Fruit fly (Drosophila melanogaster) whole organism: Measurements from ENCODE around the gene CG46280.

Experiments
- CG8478 ChIP-seq: fragments of >200 bp; optimal IDR thresholded peaks from 2 replicates; lab custom pipeline; 2018; ENCODE audit warnings: inconsistent platforms
- Dll ChIP-seq: fragments of >200 bp; optimal IDR thresholded peaks from 2 replicates; lab custom pipeline; 2017
- EcR ChIP-seq, 2 experiments: fragments of >200 bp; optimal IDR thresholded peaks; 2 replicates each; lab custom pipeline; 2017; ENCODE audit warnings: missing biosample characterization in 2 of 2, missing genetic modification characterization in 2 of 2, missing genetic modification reagents in 2 of 2
- pan ChIP-seq: fragments of >200 bp; optimal IDR thresholded peaks from 2 replicates; lab custom pipeline; 2017
- psq ChIP-seq: fragments of >200 bp; optimal IDR thresholded peaks from 2 replicates; lab custom pipeline; 2017

DNA sequence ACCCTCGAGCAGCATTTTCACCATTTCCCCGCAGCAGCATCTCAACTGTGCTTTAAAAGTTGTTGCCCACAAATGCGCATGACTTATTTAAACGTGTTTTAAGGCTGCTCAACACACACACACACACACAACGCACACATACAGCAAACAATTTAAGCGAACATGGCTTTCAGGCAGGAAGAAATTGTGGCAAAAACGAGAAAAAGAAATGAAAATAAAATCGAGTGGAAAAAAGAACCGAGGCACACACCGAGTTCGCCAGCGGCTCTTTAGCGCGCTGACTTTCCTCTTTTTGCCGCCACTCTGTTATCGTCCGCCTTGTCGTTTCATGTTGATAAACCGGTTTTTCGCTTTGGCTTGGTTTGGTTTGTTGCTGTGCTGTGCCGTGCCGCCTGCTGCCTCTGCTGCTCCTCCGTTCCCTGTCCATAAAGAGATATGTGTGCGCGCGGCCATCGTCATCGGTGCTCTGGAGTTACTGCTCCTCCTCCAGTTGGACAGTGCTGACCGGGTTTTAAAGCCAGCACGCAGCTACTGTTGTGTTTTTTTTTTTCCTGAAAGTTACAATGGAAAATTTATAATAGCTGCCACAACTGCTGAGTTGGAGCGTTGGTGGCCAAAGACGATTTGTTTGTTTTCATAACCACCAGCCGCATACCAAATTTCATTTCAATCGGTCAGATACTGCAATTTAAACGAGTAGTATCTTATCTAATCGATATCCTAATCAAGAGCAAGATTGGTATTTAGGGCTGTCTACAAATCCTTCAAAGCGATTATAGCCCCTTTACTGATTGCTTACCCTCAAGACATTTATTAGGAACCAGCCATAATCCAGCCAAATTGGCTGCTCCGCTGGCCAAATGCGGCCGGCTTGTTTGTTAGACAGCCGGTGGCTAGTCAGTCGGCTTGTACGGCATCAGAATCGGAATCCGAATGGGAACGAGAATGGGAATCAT lies 14.4 kb downstream of the CG46280 start:
- no peak for TF ChIP-seq psq (lab: Kevin White, UChicago)
- no peak for TF ChIP-seq pan
- TF ChIP-seq EcR (GFP tag; optimal IDR thresholded peaks at IDR 0.05; lab: Kevin White, UChicago), result no peak
- no peak for TF ChIP-seq CG8478 (lab: Kevin White, UChicago)
- TF ChIP-seq Dll (lab: Kevin White, UChicago), result no peak
